Fruit fly (Drosophila melanogaster) whole organism, embryonic: Measurements from ENCODE around the gene Plc21C.

Experiments
- Bgb ChIP-seq: fragments of 200-800 bp; sonication (Bioruptor generic); IDR thresholded peaks from 2 replicates; pipeline ENCODE4 v1.3.6; 2022; ENCODE audit warnings: missing biosample characterization, missing genetic modification characterization; ENCODE audit not compliant: partially characterized antibody
- CG31224 ChIP-seq: fragments of 200-800 bp; sonication (Bioruptor generic); IDR thresholded peaks from 2 replicates; pipeline ENCODE4 v1.3.6; 2022; ENCODE audit warnings: missing biosample characterization, missing genetic modification characterization
- CG9727 ChIP-seq: fragments of 200-800 bp; sonication (Bioruptor generic); optimal IDR thresholded peaks from 3 replicates; lab custom pipeline; 2017; ENCODE audit warnings: missing biosample characterization, mild to moderate bottlenecking, missing genetic modification characterization
- crc ChIP-seq: fragments of 200-800 bp; sonication (Bioruptor generic); optimal IDR thresholded peaks from 2 replicates; lab custom pipeline; 2016; ENCODE audit warnings: missing biosample characterization, missing genetic modification characterization
- croc ChIP-seq: fragments of 200-800 bp; sonication (Bioruptor generic); conservative IDR thresholded peaks from 3 replicates; pipeline ENCODE4 v1.3.6; 2022; ENCODE audit warnings: missing biosample characterization, missing genetic modification characterization
- fd102C ChIP-seq: fragments of 200-800 bp; sonication (Bioruptor generic); optimal IDR thresholded peaks from 2 replicates; lab custom pipeline; 2018; ENCODE audit warnings: missing biosample characterization, mild to moderate bottlenecking, missing genetic modification characterization, moderate library complexity
- mam ChIP-seq: fragments of 200-800 bp; sonication (Bioruptor generic); optimal IDR thresholded peaks from 3 replicates; lab custom pipeline; 2016; ENCODE audit warnings: missing biosample characterization, missing genetic modification characterization

DNA sequence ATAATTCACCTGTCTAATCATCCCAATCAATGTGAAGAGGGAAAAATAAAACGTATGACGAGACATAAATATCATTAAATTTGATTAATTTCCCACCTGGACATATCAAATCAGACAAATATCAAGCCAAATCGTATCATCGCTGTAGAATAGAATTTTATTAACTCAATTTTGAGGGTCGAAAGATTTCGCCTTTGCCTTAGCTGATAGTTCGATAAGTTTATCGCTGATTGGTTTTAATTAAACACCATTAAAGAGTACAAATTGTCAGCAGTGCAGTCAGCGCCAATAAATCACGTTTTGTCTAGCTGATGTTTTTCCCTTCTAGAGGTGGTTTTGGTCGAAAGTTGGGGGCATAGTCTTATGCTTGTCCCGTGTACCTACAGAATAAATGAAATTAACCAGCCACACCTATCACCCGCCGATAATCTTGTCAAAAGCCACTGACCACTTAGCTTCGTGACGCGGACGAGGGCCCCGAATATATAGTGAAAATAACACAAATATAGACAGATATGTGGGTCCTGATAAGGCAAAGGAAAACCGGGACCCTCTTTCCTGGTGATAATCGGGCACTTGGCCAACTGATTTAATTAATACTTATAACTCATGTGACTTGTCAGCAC lies 73.2 kb downstream of the Plc21C start:
- TF ChIP-seq CG31224 (no peak), croc (no peak), mam (no peak), crc (GFP tag; lab: Kevin White, UChicago) (no peak), fd102C (GFP tag; lab: Kevin White, UChicago) (no peak), Bgb (no peak), CG9727 (GFP tag; lab: Kevin White, UChicago) (no peak)
